Worm (Caenorhabditis elegans) whole organism, late embryonic: ENCODE results near the gene nhr-126.

Source experiments
- ceh-14 ChIP-seq: sonication (generic microtip); optimal IDR thresholded peaks from 2 replicates; lab custom pipeline; 2016; ENCODE audit warnings: missing genotype, missing genetic modification characterization, missing compliant biosample characterization
- nfya-1 ChIP-seq: sonication (generic microtip); optimal IDR thresholded peaks from 2 replicates; lab custom pipeline; 2017; ENCODE audit warnings: missing genetic modification characterization, mild to moderate bottlenecking, missing compliant biosample characterization, antibody characterized with exemption, moderate library complexity
- pros-1 ChIP-seq: fragments of 150-350 bp; optimal IDR thresholded peaks from 2 replicates; lab custom pipeline; 2014; ENCODE audit warnings: missing biosample characterization, missing genetic modification reagents, missing genetic modification characterization

- TF ChIP-seq nfya-1 (no peak), ceh-14 (tag; lab: Kevin White, UChicago) (no peak), pros-1 (tag; lab: Kevin White, UChicago) (no peak)
Measured at ce11 chrV:2179214-2179613, 49.7 kb upstream of the nhr-126 start, which contains the start of gene cyp-33C1.
